Worm (Caenorhabditis elegans): ENCODE results near the gene fipr-8.

DNA sequence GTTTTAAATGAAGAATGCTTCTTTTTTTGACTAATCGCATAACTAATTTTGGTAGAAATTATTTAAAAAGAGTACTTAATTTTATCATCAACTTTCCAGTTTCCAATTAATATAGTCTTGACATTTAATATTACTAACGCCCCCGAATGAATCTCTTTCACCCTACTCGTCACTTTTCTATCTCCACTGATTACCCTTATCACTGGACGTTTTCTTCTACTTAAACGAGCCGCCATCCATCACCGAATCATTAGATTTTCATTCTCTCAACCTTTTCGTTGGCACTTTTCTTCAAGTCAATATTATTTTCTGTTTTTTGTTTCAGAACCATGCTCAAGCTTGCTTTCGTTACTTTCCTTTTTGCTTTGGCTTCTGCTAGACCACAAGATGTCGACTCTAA, 37.8 kb upstream of the fipr-8 start, which contains the start of gene lys-1:
- TF ChIP-seq ama-1 (optimal IDR thresholded peaks at IDR 0.05) (no peak), F13C5.2 (tag; optimal IDR thresholded peaks at IDR 0.05) (no peak), aly-1 (tag; optimal IDR thresholded peaks at IDR 0.05) (no peak), tbx-37 (GFP tag; conservative IDR thresholded peaks at IDR 0.05) (no peak)
